Fruit fly (Drosophila melanogaster) whole organism, wandering third instar larva: ENCODE measurements around the gene CG18480.

Experiments
- Abd-B ChIP-seq: fragments of >200 bp; optimal IDR thresholded peaks from 2 replicates; lab custom pipeline; 2017; ENCODE audit warnings: missing biosample characterization, missing genetic modification characterization
- CG32264 ChIP-seq: fragments of 200-800 bp; sonication (Bioruptor generic); optimal IDR thresholded peaks from 2 replicates; lab custom pipeline; 2016; ENCODE audit warnings: missing biosample characterization, missing genetic modification characterization
- CG9705 ChIP-seq: fragments of 200-800 bp; sonication (Bioruptor generic); optimal IDR thresholded peaks from 2 replicates; lab custom pipeline; 2018; ENCODE audit warnings: missing biosample characterization, mild to moderate bottlenecking, missing genetic modification characterization
- Dfd ChIP-seq: fragments of >200 bp; optimal IDR thresholded peaks from 2 replicates; lab custom pipeline; 2017; ENCODE audit warnings: missing biosample characterization, missing genetic modification characterization
- Dif ChIP-seq: fragments of 200-275, 200-300 bp; sonication (Bioruptor generic); optimal IDR thresholded peaks from 2 replicates; lab custom pipeline; 2018; ENCODE audit warnings: missing biosample characterization, missing genetic modification characterization; ENCODE audit not compliant: partially characterized antibody
- GATAd ChIP-seq: sonication (Bioruptor generic); optimal IDR thresholded peaks from 2 replicates; lab custom pipeline; 2016; ENCODE audit warnings: missing biosample characterization, missing genetic modification characterization
- HLH106 ChIP-seq: fragments of 200-800 bp; optimal IDR thresholded peaks from 3 replicates; lab custom pipeline; 2019; ENCODE audit warnings: missing biosample characterization, mild to moderate bottlenecking, missing genetic modification characterization, moderate library complexity
- Hnf4 ChIP-seq: fragments of 200-800 bp; sonication (Bioruptor generic); optimal IDR thresholded peaks from 2 replicates; lab custom pipeline; 2016; ENCODE audit warnings: missing biosample characterization, mild to moderate bottlenecking, missing genetic modification characterization
- Hr78 ChIP-seq: fragments of >200 bp; optimal IDR thresholded peaks from 2 replicates; lab custom pipeline; 2017; ENCODE audit warnings: missing biosample characterization, missing genetic modification characterization
- Jra ChIP-seq: sonication (Bioruptor generic); optimal IDR thresholded peaks from 2 replicates; lab custom pipeline; 2016; ENCODE audit warnings: missing biosample characterization, missing genetic modification characterization
- Mio ChIP-seq: sonication (Bioruptor generic); optimal IDR thresholded peaks from 2 replicates; lab custom pipeline; 2016; ENCODE audit warnings: missing biosample characterization, missing genetic modification characterization
- Myc ChIP-seq: fragments of >200 bp; optimal IDR thresholded peaks from 2 replicates; lab custom pipeline; 2017
- N ChIP-seq: fragments of >200 bp; optimal IDR thresholded peaks from 2 replicates; lab custom pipeline; 2018; ENCODE audit warnings: missing biosample characterization, missing external identifiers, missing genetic modification characterization
- OdsH ChIP-seq: fragments of 200-800 bp; sonication (Bioruptor generic); optimal IDR thresholded peaks from 2 replicates; lab custom pipeline; 2016; ENCODE audit warnings: missing biosample characterization, mild to moderate bottlenecking, missing genetic modification characterization
- Rel ChIP-seq, 2 experiments: fragments of 200-800 bp; sonication (Bioruptor generic) in 1 of 2; optimal IDR thresholded peaks; 2 replicates in 1 of 2; 3 replicates in 1 of 2; lab custom pipeline; 2016 to 2019; ENCODE audit warnings: mild to moderate bottlenecking in 2 of 2, missing biosample characterization in 2 of 2, missing genetic modification characterization in 2 of 2, moderate library complexity in 1 of 2
- Sp1 ChIP-seq: fragments of 200-800 bp; sonication (Bioruptor generic); optimal IDR thresholded peaks from 3 replicates; lab custom pipeline; 2019; ENCODE audit warnings: missing biosample characterization, mild to moderate bottlenecking, missing genetic modification characterization, moderate library complexity
- Vsx2 ChIP-seq: fragments of 200-300, 225-300 bp; sonication (Bioruptor generic); optimal IDR thresholded peaks from 2 replicates; lab custom pipeline; 2018; ENCODE audit warnings: missing biosample characterization, missing genetic modification characterization; ENCODE audit not compliant: partially characterized antibody
- brk ChIP-seq: fragments of 200-800 bp; sonication (Bioruptor generic); optimal IDR thresholded peaks from 2 replicates; lab custom pipeline; 2016; ENCODE audit warnings: missing biosample characterization, mild to moderate bottlenecking, missing genetic modification characterization
- dl ChIP-seq, 2 experiments: fragments of 175-275, 200-275 bp in 1 of 2; fragments of 200-275 bp in 1 of 2; sonication (Bioruptor generic); optimal IDR thresholded peaks; lab custom pipeline; 2018; ENCODE audit warnings: mild to moderate bottlenecking in 2 of 2, missing biosample characterization in 2 of 2, missing genetic modification characterization in 2 of 2, moderate library complexity in 2 of 2; ENCODE audit not compliant: partially characterized antibody in 2 of 2, insufficient read depth in 1 of 2
- dmrt93B ChIP-seq: fragments of 200-800 bp; sonication (Bioruptor generic); optimal IDR thresholded peaks from 2 replicates; lab custom pipeline; 2018; ENCODE audit warnings: missing biosample characterization, mild to moderate bottlenecking, missing genetic modification characterization
- dsf ChIP-seq: sonication (Bioruptor generic); optimal IDR thresholded peaks from 2 replicates; lab custom pipeline; 2016; ENCODE audit warnings: missing biosample characterization, missing genetic modification characterization, borderline replicate concordance
- ey ChIP-seq: fragments of 200-800 bp; sonication (Bioruptor generic); optimal IDR thresholded peaks from 2 replicates; lab custom pipeline; 2016; ENCODE audit warnings: missing biosample characterization, missing genetic modification characterization
- foxo ChIP-seq, 2 experiments: fragments of 200-800 bp; sonication (Bioruptor generic); optimal IDR thresholded peaks; 2 replicates in 1 of 2; 3 replicates in 1 of 2; lab custom pipeline; 2016 to 2017; ENCODE audit warnings: missing biosample characterization in 2 of 2, missing genetic modification characterization in 2 of 2
- fru ChIP-seq: fragments of 200-800 bp; sonication (Bioruptor generic); optimal IDR thresholded peaks from 3 replicates; lab custom pipeline; 2016; ENCODE audit warnings: missing biosample characterization, mild to moderate bottlenecking, missing genetic modification characterization
- h ChIP-seq: fragments of 200-800 bp; sonication (Bioruptor generic); optimal IDR thresholded peaks from 3 replicates; lab custom pipeline; 2016; ENCODE audit warnings: missing biosample characterization, mild to moderate bottlenecking, missing genetic modification characterization
- lola ChIP-seq: fragments of >200 bp; optimal IDR thresholded peaks from 2 replicates; lab custom pipeline; 2017; ENCODE audit warnings: missing biosample characterization, missing genetic modification characterization
- pan ChIP-seq: fragments of >200 bp; optimal IDR thresholded peaks from 2 replicates; lab custom pipeline; 2017
- psq ChIP-seq: fragments of 200-800 bp; sonication (Bioruptor generic); optimal IDR thresholded peaks from 3 replicates; lab custom pipeline; 2017; ENCODE audit warnings: missing biosample characterization, mild to moderate bottlenecking, missing genetic modification characterization, moderate library complexity
- rgr ChIP-seq: fragments of 200-800 bp; sonication (Bioruptor generic); optimal IDR thresholded peaks from 3 replicates; lab custom pipeline; 2016; ENCODE audit warnings: missing biosample characterization, mild to moderate bottlenecking, missing genetic modification characterization
- sv ChIP-seq: fragments of 200-800 bp; sonication (Bioruptor generic); optimal IDR thresholded peaks from 3 replicates; lab custom pipeline; 2016; ENCODE audit warnings: missing biosample characterization, missing genetic modification characterization
- usp ChIP-seq: fragments of >200 bp; optimal IDR thresholded peaks from 2 replicates; lab custom pipeline; 2017; ENCODE audit warnings: missing biosample characterization, missing genetic modification characterization
- woc ChIP-seq: sonication (Bioruptor generic); optimal IDR thresholded peaks from 2 replicates; lab custom pipeline; 2016; ENCODE audit warnings: missing biosample characterization, mild to moderate bottlenecking, missing genetic modification characterization

CG18480 gene

dm6 chr2L:15616697-15617096, 13.1 kb upstream of the CG18480 start, which contains the start of gene CG11865:
TSS of gene CG11865 (plus strand) at chr2L:15616997.
- TF ChIP-seq usp (GFP tag; lab: Kevin White, UChicago), result no peak
- TF ChIP-seq Myc, result no peak
- no peak for TF ChIP-seq Dfd (GFP tag; lab: Kevin White, UChicago)
- TF ChIP-seq Mio (GFP tag; lab: Kevin White, UChicago), result no peak
- no peak for TF ChIP-seq psq
- TF ChIP-seq N (GFP tag; lab: Kevin White, UChicago), result no peak
- no peak for TF ChIP-seq Hnf4 (GFP tag; lab: Kevin White, UChicago)
- no peak for TF ChIP-seq Rel (GFP tag; optimal IDR thresholded peaks at IDR 0.05; lab: Kevin White, UChicago)
- no peak for TF ChIP-seq Rel (tag; optimal IDR thresholded peaks at IDR 0.05; lab: Kevin White, UChicago)
- TF ChIP-seq sv (GFP tag; lab: Kevin White, UChicago), result no peak
- TF ChIP-seq OdsH, result no peak
- TF ChIP-seq dsf, result no peak
- no peak for TF ChIP-seq Abd-B (GFP tag; lab: Kevin White, UChicago)
- TF ChIP-seq CG32264, result no peak
- no peak for TF ChIP-seq woc (GFP tag; lab: Kevin White, UChicago)
- no peak for TF ChIP-seq GATAd (GFP tag; lab: Kevin White, UChicago)

- TF ChIP-seq CG9705 (GFP tag; lab: Kevin White, UChicago) (no peak), fru (GFP tag; lab: Kevin White, UChicago) (no peak), HLH106 (tag; lab: Kevin White, UChicago) (no peak), Vsx2 (GFP tag; lab: Kevin White, UChicago) (no peak), Sp1 (GFP tag; lab: Kevin White, UChicago) (no peak), Mio (GFP tag; lab: Kevin White, UChicago) (no peak), lola (GFP tag; lab: Kevin White, UChicago) (no peak), pan (no peak), CG32264 (no peak), ey (GFP tag; lab: Kevin White, UChicago) (no peak), Jra (GFP tag; lab: Kevin White, UChicago) (no peak), woc (GFP tag; lab: Kevin White, UChicago) (no peak)
- TF ChIP-seq, all 38 proteins: peak for 0
Observed at dm6 chr2L:15623458-15623857, 6.3 kb upstream of the CG18480 start, which contains the start of gene Or35a. TSS of gene Or35a (minus strand) at chr2L:15623558.

dm6 chr2L:15628378-15628777, 1.4 kb upstream of the CG18480 start, which contains the start of gene CG7631:
TSS of gene CG7631 (plus strand) at chr2L:15628678.
- TF ChIP-seq Rel (GFP tag; optimal IDR thresholded peaks at IDR 0.05; lab: Kevin White, UChicago) (no peak), Rel (tag; optimal IDR thresholded peaks at IDR 0.05; lab: Kevin White, UChicago) (no peak), Sp1 (GFP tag; lab: Kevin White, UChicago) (no peak), dsf (no peak), psq (no peak), HLH106 (tag; lab: Kevin White, UChicago) (no peak), dl (GFP tag; optimal IDR thresholded peaks at IDR 0.05; lab: Kevin White, UChicago; ENCODE audit: insufficient read depth in 1 of 2, partially characterized antibody in 2 of 2) (no peak), rgr (GFP tag; lab: Kevin White, UChicago) (no peak), CG9705 (GFP tag; lab: Kevin White, UChicago) (no peak), woc (GFP tag; lab: Kevin White, UChicago) (no peak), pan (no peak), lola (GFP tag; lab: Kevin White, UChicago) (no peak), fru (GFP tag; lab: Kevin White, UChicago) (no peak), Hr78 (GFP tag; lab: Kevin White, UChicago) (no peak), Abd-B (GFP tag; lab: Kevin White, UChicago) (no peak), Hnf4 (GFP tag; lab: Kevin White, UChicago) (no peak), foxo (GFP tag; optimal IDR thresholded peaks at IDR 0.05; lab: Kevin White, UChicago) (no peak), Dfd (GFP tag; lab: Kevin White, UChicago) (no peak), dmrt93B (no peak), Jra (GFP tag; lab: Kevin White, UChicago) (no peak), Dif (GFP tag; lab: Kevin White, UChicago) (no peak)

dm6 chr2L:15641668-15642067, 11.9 kb downstream of the CG18480 start:
- TF ChIP-seq Dfd (GFP tag; lab: Kevin White, UChicago), result no peak
- no peak for TF ChIP-seq Abd-B (GFP tag; lab: Kevin White, UChicago)
- TF ChIP-seq sv (GFP tag; lab: Kevin White, UChicago), result no peak
- no peak for TF ChIP-seq Sp1 (GFP tag; lab: Kevin White, UChicago)
- no peak for TF ChIP-seq brk
- TF ChIP-seq h, result no peak
